Worm (Caenorhabditis elegans): ENCODE measurements around the gene srw-73.

- TF ChIP-seq elt-3 (tag; optimal IDR thresholded peaks at IDR 0.05) (no peak), fos-1 (tag; optimal IDR thresholded peaks at IDR 0.05) (no peak), egl-27 (tag; optimal IDR thresholded peaks at IDR 0.05) (no peak), zag-1 (tag; optimal IDR thresholded peaks at IDR 0.05) (no peak)
Measured at ce11 chrV:16570697-16571096, 17.6 kb downstream of the srw-73 start, which contains the start of gene nhr-233.

Measured in whole organism, L2 larva.